Fruit fly (Drosophila melanogaster) whole organism: ENCODE results near the gene Ir94e.

Experiments used
- CG8478 ChIP-seq: fragments of >200 bp; optimal IDR thresholded peaks from 2 replicates; lab custom pipeline; 2018; ENCODE audit warnings: inconsistent platforms
- Dll ChIP-seq: fragments of >200 bp; optimal IDR thresholded peaks from 2 replicates; lab custom pipeline; 2017
- pan ChIP-seq: fragments of >200 bp; optimal IDR thresholded peaks from 2 replicates; lab custom pipeline; 2017
- psq ChIP-seq: fragments of >200 bp; optimal IDR thresholded peaks from 2 replicates; lab custom pipeline; 2017
- usp ChIP-seq: fragments of >200 bp; optimal IDR thresholded peaks from 2 replicates; lab custom pipeline; 2017; ENCODE audit warnings: missing biosample characterization, missing genetic modification characterization, mixed read lengths

- TF ChIP-seq CG8478 (lab: Kevin White, UChicago) (no peak), psq (no peak), Dll (lab: Kevin White, UChicago) (no peak), pan (no peak), usp (no peak)
Observed at dm6 chr3R:23398979-23399378, 6.3 kb upstream of the Ir94e start.
